Fruit fly (Drosophila melanogaster) whole organism, prepupa: ENCODE results near the gene Lam.

ENCODE experiments used
- Blimp-1 ChIP-seq: fragments of 200-800 bp; sonication (Bioruptor generic); optimal IDR thresholded peaks from 3 replicates; lab custom pipeline; 2017; ENCODE audit warnings: missing biosample characterization, missing genetic modification characterization, mild to moderate bottlenecking, moderate library complexity, missing genetic modification reagents
- CG10631 ChIP-seq: fragments of 200-800 bp; sonication (Bioruptor generic); optimal IDR thresholded peaks from 2 replicates; lab custom pipeline; 2016; ENCODE audit warnings: missing biosample characterization, missing genetic modification characterization
- CG11294 ChIP-seq: fragments of 200-800 bp; sonication (Bioruptor generic); IDR thresholded peaks from 2 replicates; pipeline ENCODE4 v1.3.6; 2022; ENCODE audit warnings: missing biosample characterization, missing genetic modification characterization
- CG11762 ChIP-seq: fragments of 200-800 bp; sonication (Bioruptor generic); optimal IDR thresholded peaks from 3 replicates; lab custom pipeline; 2016; ENCODE audit warnings: missing biosample characterization, missing genetic modification characterization; ENCODE audit not compliant: insufficient read depth
- CG11902 ChIP-seq: fragments of 200-800 bp; sonication (Bioruptor generic); optimal IDR thresholded peaks from 3 replicates; lab custom pipeline; 2016; ENCODE audit warnings: missing biosample characterization, missing genetic modification characterization
- CG1621 ChIP-seq: fragments of 200-800 bp; sonication (Bioruptor generic); optimal IDR thresholded peaks from 3 replicates; lab custom pipeline; 2018; ENCODE audit warnings: missing biosample characterization, mild to moderate bottlenecking, missing genetic modification characterization
- CG16779 ChIP-seq: fragments of 200-800 bp; sonication (Bioruptor generic); optimal IDR thresholded peaks from 3 replicates; lab custom pipeline; 2017; ENCODE audit warnings: missing biosample characterization, mild to moderate bottlenecking, missing genetic modification characterization
- CG3032 ChIP-seq: fragments of 200-800 bp; optimal IDR thresholded peaks from 2 replicates; lab custom pipeline; 2019; ENCODE audit warnings: missing biosample characterization, mild to moderate bottlenecking, missing genetic modification characterization, moderate library complexity
- CG31627 ChIP-seq: fragments of 200-800 bp; sonication (Bioruptor generic); optimal IDR thresholded peaks from 3 replicates; lab custom pipeline; 2016; ENCODE audit warnings: missing biosample characterization, missing genetic modification characterization
- CG3919 ChIP-seq: fragments of 200-800 bp; sonication (Bioruptor generic); optimal IDR thresholded peaks from 3 replicates; lab custom pipeline; 2016; ENCODE audit warnings: missing biosample characterization, missing genetic modification characterization
- CG4318 ChIP-seq: fragments of 200-800 bp; sonication (Bioruptor generic); optimal IDR thresholded peaks from 3 replicates; lab custom pipeline; 2017; ENCODE audit warnings: missing biosample characterization, mild to moderate bottlenecking, missing genetic modification characterization
- CG6792 ChIP-seq: fragments of 200-800 bp; sonication (Bioruptor generic); optimal IDR thresholded peaks from 3 replicates; lab custom pipeline; 2016; ENCODE audit warnings: missing biosample characterization, missing genetic modification characterization
- CG6808 ChIP-seq: fragments of 200-800 bp; sonication (Bioruptor generic); optimal IDR thresholded peaks from 3 replicates; lab custom pipeline; 2017; ENCODE audit warnings: missing biosample characterization, missing genetic modification characterization, mild to moderate bottlenecking, moderate library complexity, missing genetic modification reagents
- CG6854 ChIP-seq: fragments of 200-800 bp; sonication (Bioruptor generic); optimal IDR thresholded peaks from 2 replicates; lab custom pipeline; 2017; ENCODE audit warnings: missing biosample characterization, mild to moderate bottlenecking, missing genetic modification characterization
- CG7368 ChIP-seq: fragments of 200-800 bp; sonication (Bioruptor generic); optimal IDR thresholded peaks from 3 replicates; lab custom pipeline; 2016; ENCODE audit warnings: missing biosample characterization, missing genetic modification characterization
- CG8119 ChIP-seq: fragments of 200-800 bp; sonication (Bioruptor generic); IDR thresholded peaks from 3 replicates; pipeline ENCODE4 v1.3.6; 2022; ENCODE audit warnings: missing biosample characterization, missing genetic modification characterization
- CG8319 ChIP-seq: fragments of 200-800 bp; sonication (Bioruptor generic); optimal IDR thresholded peaks from 3 replicates; lab custom pipeline; 2016; ENCODE audit warnings: missing biosample characterization, missing genetic modification characterization
- CG8632 ChIP-seq: fragments of 200-800 bp; sonication (Bioruptor generic); optimal IDR thresholded peaks from 3 replicates; lab custom pipeline; 2016; ENCODE audit warnings: missing biosample characterization, missing genetic modification characterization
- CG9139 ChIP-seq: fragments of 200-800 bp; sonication (Bioruptor generic); optimal IDR thresholded peaks from 3 replicates; lab custom pipeline; 2017; ENCODE audit warnings: missing biosample characterization, mild to moderate bottlenecking, missing genetic modification characterization
- Eip75B ChIP-seq: fragments of 200-800 bp; sonication (Bioruptor generic); optimal IDR thresholded peaks from 3 replicates; lab custom pipeline; 2016; ENCODE audit warnings: missing biosample characterization, missing genetic modification characterization
- Eip78C ChIP-seq: fragments of 200-800 bp; sonication (Bioruptor generic); peaks from one replicate; lab custom pipeline; 2016; ENCODE audit warnings: missing biosample characterization, missing genetic modification characterization
- Eip93F ChIP-seq: fragments of 200-800 bp; sonication (Bioruptor generic); optimal IDR thresholded peaks from 2 replicates; lab custom pipeline; 2016; ENCODE audit warnings: missing biosample characterization, mild to moderate bottlenecking, missing genetic modification characterization
- Ets21C ChIP-seq: fragments of 200-800 bp; sonication (Bioruptor generic); optimal IDR thresholded peaks from 3 replicates; lab custom pipeline; 2016; ENCODE audit warnings: missing biosample characterization, missing genetic modification characterization
- Ets96B ChIP-seq: fragments of 200-800 bp; optimal IDR thresholded peaks from 2 replicates; lab custom pipeline; 2019; ENCODE audit warnings: missing biosample characterization, mild to moderate bottlenecking, missing genetic modification characterization, moderate library complexity
- Gug ChIP-seq: fragments of 200-800 bp; sonication (Bioruptor generic); IDR thresholded peaks from 2 replicates; pipeline ENCODE4 v1.3.6; 2022; ENCODE audit warnings: missing biosample characterization, missing genetic modification characterization
- Hr39 ChIP-seq: fragments of 200-800 bp; sonication (Bioruptor generic); optimal IDR thresholded peaks from 2 replicates; lab custom pipeline; 2016; ENCODE audit warnings: missing biosample characterization, missing genetic modification characterization
- Hr4 ChIP-seq: fragments of 200-800 bp; sonication (Bioruptor generic); optimal IDR thresholded peaks from 3 replicates; lab custom pipeline; 2016; ENCODE audit warnings: missing biosample characterization, missing genetic modification characterization
- Lpt ChIP-seq: fragments of 200-800 bp; sonication (Bioruptor generic); optimal IDR thresholded peaks from 3 replicates; lab custom pipeline; 2016; ENCODE audit warnings: missing biosample characterization, missing genetic modification characterization
- Met ChIP-seq: fragments of 200-800 bp; sonication (Bioruptor generic); optimal IDR thresholded peaks from 3 replicates; lab custom pipeline; 2016; ENCODE audit warnings: missing biosample characterization, missing genetic modification characterization
- Smox ChIP-seq: fragments of 200-800 bp; sonication (Bioruptor generic); optimal IDR thresholded peaks from 3 replicates; lab custom pipeline; 2016; ENCODE audit warnings: missing biosample characterization, missing genetic modification characterization
- Sox102F ChIP-seq: fragments of 200-800 bp; sonication (Bioruptor generic); optimal IDR thresholded peaks from 2 replicates; lab custom pipeline; 2016; ENCODE audit warnings: missing biosample characterization, mild to moderate bottlenecking, missing genetic modification characterization
- Sox14 ChIP-seq: fragments of 200-800 bp; sonication (Bioruptor generic); optimal IDR thresholded peaks from 3 replicates; lab custom pipeline; 2016; ENCODE audit warnings: missing biosample characterization, missing genetic modification characterization
- Sox15 ChIP-seq: fragments of 200-800 bp; sonication (Bioruptor generic); optimal IDR thresholded peaks from 3 replicates; lab custom pipeline; 2016; ENCODE audit warnings: missing biosample characterization, missing genetic modification characterization
- achi ChIP-seq: fragments of 200-800 bp; sonication (Bioruptor generic); optimal IDR thresholded peaks from 3 replicates; lab custom pipeline; 2016; ENCODE audit warnings: missing biosample characterization, missing genetic modification characterization
- acj6 ChIP-seq: fragments of 200-800 bp; sonication (Bioruptor generic); optimal IDR thresholded peaks from 3 replicates; lab custom pipeline; 2016; ENCODE audit warnings: missing biosample characterization, missing genetic modification characterization
- cyc ChIP-seq: fragments of 200-800 bp; sonication (Bioruptor generic); optimal IDR thresholded peaks from 3 replicates; lab custom pipeline; 2016; ENCODE audit warnings: missing biosample characterization, missing genetic modification characterization
- dac ChIP-seq: fragments of 200-800 bp; sonication (Bioruptor generic); optimal IDR thresholded peaks from 2 replicates; lab custom pipeline; 2017; ENCODE audit warnings: missing biosample characterization, mild to moderate bottlenecking, missing genetic modification characterization
- eg ChIP-seq: fragments of 200-800 bp; sonication (Bioruptor generic); IDR thresholded peaks from 3 replicates; pipeline ENCODE4 v1.3.6; 2022; ENCODE audit warnings: missing biosample characterization, missing genetic modification characterization
- esn ChIP-seq: fragments of 200-800 bp; sonication (Bioruptor generic); optimal IDR thresholded peaks from 2 replicates; lab custom pipeline; 2016; ENCODE audit warnings: missing biosample characterization, mild to moderate bottlenecking, missing genetic modification characterization, moderate library complexity
- fd59A ChIP-seq: fragments of 200-800 bp; sonication (Bioruptor generic); optimal IDR thresholded peaks from 2 replicates; lab custom pipeline; 2017; ENCODE audit warnings: missing biosample characterization, mild to moderate bottlenecking, missing genetic modification characterization, missing genetic modification reagents
- fkh ChIP-seq: fragments of 200-800 bp; sonication (Bioruptor generic); optimal IDR thresholded peaks from 3 replicates; lab custom pipeline; 2017; ENCODE audit warnings: missing biosample characterization, mild to moderate bottlenecking, missing genetic modification characterization, moderate library complexity
- net ChIP-seq: fragments of 200-800 bp; sonication (Bioruptor generic); optimal IDR thresholded peaks from 3 replicates; lab custom pipeline; 2016; ENCODE audit warnings: missing biosample characterization, missing genetic modification characterization
- pdm3 ChIP-seq: fragments of 200-800 bp; sonication (Bioruptor generic); optimal IDR thresholded peaks from 3 replicates; lab custom pipeline; 2016; ENCODE audit warnings: missing biosample characterization, missing genetic modification characterization
- salr ChIP-seq, 2 experiments: fragments of 200-800 bp; sonication (Bioruptor generic); optimal IDR thresholded peaks; 3 replicates each; lab custom pipeline; 2016 to 2018; ENCODE audit warnings: missing biosample characterization in 2 of 2, missing genetic modification characterization in 2 of 2, mild to moderate bottlenecking in 1 of 2
- svp ChIP-seq: fragments of 200-800 bp; sonication (Bioruptor generic); peaks from one replicate; lab custom pipeline; 2016; ENCODE audit warnings: missing biosample characterization, missing genetic modification characterization
- topi ChIP-seq: fragments of 200-800 bp; sonication (Bioruptor generic); optimal IDR thresholded peaks from 3 replicates; lab custom pipeline; 2016; ENCODE audit warnings: missing biosample characterization, missing genetic modification characterization
- vri ChIP-seq: fragments of 200-800 bp; sonication (Bioruptor generic); optimal IDR thresholded peaks from 3 replicates; lab custom pipeline; 2016; ENCODE audit warnings: missing biosample characterization, mild to moderate bottlenecking, missing genetic modification characterization

The Lam gene

DNA sequence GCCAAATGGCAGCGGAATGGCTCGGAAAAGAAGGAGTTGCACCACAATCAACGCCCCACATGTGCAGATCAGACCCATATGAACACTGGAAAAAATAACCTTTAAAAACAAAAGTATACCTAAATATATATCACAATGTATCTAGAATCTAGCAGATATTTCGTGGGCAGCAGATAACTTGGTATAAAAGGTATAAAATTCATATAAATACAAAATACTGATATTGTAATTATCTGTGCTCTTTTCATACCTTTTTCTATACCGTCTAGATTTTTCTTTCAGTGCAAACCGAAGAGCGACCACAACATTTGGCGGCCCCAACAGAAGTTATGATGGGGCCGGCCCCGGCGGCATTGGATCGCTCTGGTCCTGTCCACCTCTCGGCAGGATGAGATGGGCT, 40.9 kb upstream of the Lam start (continued):
- TF ChIP-seq CG6808 (GFP tag; lab: Kevin White, UChicago): peak; percentile 70
- TF ChIP-seq eg: no peak
- no peak for TF ChIP-seq CG11294
- TF ChIP-seq CG8119 (GFP tag; lab: Robert Waterston, UW): 0 out of 3 replicates have a peak, but pooled peaks have one; percentile 28
- peak; percentile 52 for TF ChIP-seq Sox14 (GFP tag; lab: Kevin White, UChicago)
- TF ChIP-seq topi (GFP tag; lab: Kevin White, UChicago): peak; percentile 67
- TF ChIP-seq fkh (GFP tag; lab: Kevin White, UChicago): no peak
- TF ChIP-seq CG4318 (GFP tag; lab: Kevin White, UChicago): no peak
- TF ChIP-seq CG6792 (GFP tag; lab: Kevin White, UChicago): peak; percentile 57
- peak; percentile 84 for TF ChIP-seq esn (GFP tag; lab: Kevin White, UChicago)
- peak; percentile 56 for TF ChIP-seq CG8632 (GFP tag; lab: Kevin White, UChicago)
- no peak for TF ChIP-seq CG11902 (GFP tag; lab: Kevin White, UChicago)
- TF ChIP-seq CG1621 (tag; lab: Kevin White, UChicago): peak; percentile 39
- peak in 1 of 2 experiments; percentile 33 for TF ChIP-seq salr (GFP tag; optimal IDR thresholded peaks at IDR 0.05; lab: Kevin White, UChicago)
- TF ChIP-seq cyc (GFP tag; lab: Kevin White, UChicago): peak; percentile 61
- TF ChIP-seq CG8319 (GFP tag; lab: Kevin White, UChicago): peak; percentile 1
- TF ChIP-seq svp: peak; percentile 87
- TF ChIP-seq Hr4 (GFP tag; lab: Kevin White, UChicago): peak; percentile 24
- no peak for TF ChIP-seq Gug (GFP tag; lab: Robert Waterston, UW)
- TF ChIP-seq CG11762 (GFP tag; lab: Kevin White, UChicago): no peak
- peak; percentile 82 for TF ChIP-seq Met (GFP tag; lab: Kevin White, UChicago)
- TF ChIP-seq dac (GFP tag; lab: Kevin White, UChicago): no peak
- peak; percentile 75 for TF ChIP-seq Smox (GFP tag; lab: Kevin White, UChicago)
- peak; percentile 35 for TF ChIP-seq Eip93F (GFP tag; lab: Kevin White, UChicago)
- TF ChIP-seq Blimp-1 (GFP tag; lab: Kevin White, UChicago): peak; percentile 48
- TF ChIP-seq CG31627: peak; percentile 54
- peak; percentile 55 for TF ChIP-seq fd59A
- TF ChIP-seq CG6854: peak; percentile 47
- TF ChIP-seq CG10631 (GFP tag; lab: Kevin White, UChicago): peak; percentile 57
- peak; percentile 70 for TF ChIP-seq vri
- TF ChIP-seq CG9139: peak; percentile 43
- TF ChIP-seq, all 60 proteins: peak for 46

DNA sequence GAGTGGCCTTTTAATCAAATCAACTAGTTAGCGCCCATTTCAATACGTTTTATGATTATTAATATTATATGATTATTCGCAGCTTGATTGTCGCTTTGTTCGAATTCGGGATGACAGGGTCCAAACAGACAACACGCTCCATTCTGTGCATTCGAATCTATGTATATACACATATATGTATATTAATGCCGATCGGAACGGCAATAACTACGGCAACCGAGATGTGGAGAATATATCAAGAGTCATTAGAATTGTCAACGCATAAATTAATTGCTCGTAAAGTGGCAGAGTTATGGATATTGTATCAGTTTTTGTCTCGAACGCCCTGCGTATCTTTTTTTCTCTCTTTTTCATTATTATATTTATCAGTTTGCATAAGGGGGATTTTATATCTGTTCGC, 39.4 kb upstream of the Lam start:
- no peak for TF ChIP-seq CG3919
- TF ChIP-seq esn (GFP tag; lab: Kevin White, UChicago): no peak
- TF ChIP-seq eg: no peak
- TF ChIP-seq Sox102F (GFP tag; lab: Kevin White, UChicago): no peak
- no peak for TF ChIP-seq CG3032 (tag; lab: Kevin White, UChicago)
- no peak for TF ChIP-seq Ets96B
- no peak for TF ChIP-seq Sox14 (GFP tag; lab: Kevin White, UChicago)

DNA sequence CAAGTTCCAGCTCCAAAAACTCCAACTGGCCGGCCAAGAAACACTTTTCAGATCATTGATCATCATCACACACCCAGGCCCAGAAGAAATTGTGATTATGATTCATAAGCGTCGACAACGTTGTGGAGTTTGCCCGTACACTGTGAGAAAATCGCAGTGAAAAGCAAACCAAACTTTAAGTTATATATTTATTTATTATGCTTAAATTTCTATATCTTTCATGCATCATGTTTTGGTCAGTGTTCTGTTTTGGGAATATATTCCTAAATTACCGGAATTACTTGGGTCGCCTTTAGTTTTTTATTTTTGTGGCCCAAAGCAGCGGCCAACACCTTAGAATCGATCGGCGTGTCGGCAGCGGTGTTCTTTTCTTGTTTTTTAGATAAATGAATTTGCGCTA, 37.1 kb upstream of the Lam start:
- TF ChIP-seq eg: no peak
- TF ChIP-seq acj6 (GFP tag; lab: Kevin White, UChicago): no peak
- TF ChIP-seq CG16779 (tag; lab: Kevin White, UChicago): no peak
- no peak for TF ChIP-seq Hr39
- TF ChIP-seq CG6808 (GFP tag; lab: Kevin White, UChicago): no peak
- peak; percentile 41 for TF ChIP-seq Met (GFP tag; lab: Kevin White, UChicago)
- TF ChIP-seq pdm3: peak; percentile 24
- TF ChIP-seq Sox102F (GFP tag; lab: Kevin White, UChicago): peak; percentile 44
- TF ChIP-seq topi (GFP tag; lab: Kevin White, UChicago): peak; percentile 17
- TF ChIP-seq Eip75B: no peak
- no peak for TF ChIP-seq CG8632 (GFP tag; lab: Kevin White, UChicago)
- TF ChIP-seq fkh (GFP tag; lab: Kevin White, UChicago): no peak
- TF ChIP-seq Gug (GFP tag; lab: Robert Waterston, UW): no peak
- TF ChIP-seq achi (GFP tag; lab: Kevin White, UChicago): no peak
- no peak for TF ChIP-seq Hr4 (GFP tag; lab: Kevin White, UChicago)
- peak; percentile 59 for TF ChIP-seq svp
- peak; percentile 58 for TF ChIP-seq esn (GFP tag; lab: Kevin White, UChicago)
- TF ChIP-seq net: no peak
- TF ChIP-seq fd59A: no peak
- no peak for TF ChIP-seq CG4318 (GFP tag; lab: Kevin White, UChicago)
- peak; percentile 51 for TF ChIP-seq Eip78C
- TF ChIP-seq CG7368 (GFP tag; lab: Kevin White, UChicago): no peak
- no peak for TF ChIP-seq CG6792 (GFP tag; lab: Kevin White, UChicago)
- no peak for TF ChIP-seq Sox15 (GFP tag; lab: Kevin White, UChicago)
- TF ChIP-seq CG11902 (GFP tag; lab: Kevin White, UChicago): no peak
- TF ChIP-seq CG1621 (tag; lab: Kevin White, UChicago): no peak
- TF ChIP-seq Ets21C (GFP tag; lab: Kevin White, UChicago): no peak
- no peak for TF ChIP-seq CG8119 (GFP tag; lab: Robert Waterston, UW)
- no peak for TF ChIP-seq Lpt (GFP tag; lab: Kevin White, UChicago)
